Worm (Caenorhabditis elegans): Measurements from ENCODE around the gene ndx-3.
"Not testable (repeated sequence)": the region's sequence is repeated elsewhere in the genome, so short reads cannot be mapped to it uniquely, and the experiment has no call there.

ndx-3 gene

ce11 chrII:4931286-4931685, 22.1 kb upstream of the ndx-3 start:
- TF ChIP-seq ham-2 (GFP tag; optimal IDR thresholded peaks at IDR 0.05): no peak
- no peak for TF ChIP-seq bed-3 (GFP tag; optimal IDR thresholded peaks at IDR 0.05)
- TF ChIP-seq hlh-1 (tag; optimal IDR thresholded peaks at IDR 0.05): no peak
- no peak for TF ChIP-seq drap-1 (GFP tag; optimal IDR thresholded peaks at IDR 0.05)
- no peak for TF ChIP-seq lin-13 (tag; optimal IDR thresholded peaks at IDR 0.05)
- no peak for TF ChIP-seq snpc-4 (tag; optimal IDR thresholded peaks at IDR 0.05)
- no peak for TF ChIP-seq mab-5 (tag; optimal IDR thresholded peaks at IDR 0.05)
- TF ChIP-seq mep-1 (tag; optimal IDR thresholded peaks at IDR 0.05): no peak
- TF ChIP-seq ceh-83 (GFP tag; optimal IDR thresholded peaks at IDR 0.05): no peak
- TF ChIP-seq elt-3 (tag; optimal IDR thresholded peaks at IDR 0.05): no peak
- TF ChIP-seq ceh-39 (tag; optimal IDR thresholded peaks at IDR 0.05): no peak
- no peak for TF ChIP-seq M03D4.4 (tag; optimal IDR thresholded peaks at IDR 0.05)
- TF ChIP-seq lin-32 (GFP tag; optimal IDR thresholded peaks at IDR 0.05): no peak
- no peak for TF ChIP-seq sptf-1 (tag; optimal IDR thresholded peaks at IDR 0.05)
- no peak for TF ChIP-seq nhr-76 (tag; optimal IDR thresholded peaks at IDR 0.05)
- TF ChIP-seq tbx-8 (GFP tag; optimal IDR thresholded peaks at IDR 0.05): no peak

- not testable (repeated sequence) for TF ChIP-seq drap-1 (GFP tag; optimal IDR thresholded peaks at IDR 0.05); sem-2 (GFP tag; optimal IDR thresholded peaks at IDR 0.05); cnd-1 (tag; optimal IDR thresholded peaks at IDR 0.05)
Observed at ce11 chrII:4932727-4933126, 20.7 kb upstream of the ndx-3 start, which contains the start of gene msp-152. TSS of gene msp-152 (plus strand) at chrII:4933027.

- no peak for TF ChIP-seq elt-1 (tag; optimal IDR thresholded peaks at IDR 0.05; ENCODE audit: borderline replicate concordance, insufficient read depth)
- no peak for TF ChIP-seq snpc-4 (tag; optimal IDR thresholded peaks at IDR 0.05)
- TF ChIP-seq sem-2 (GFP tag; optimal IDR thresholded peaks at IDR 0.05): no peak
- no peak for TF ChIP-seq nhr-12 (tag; optimal IDR thresholded peaks at IDR 0.05)
- TF ChIP-seq M03D4.4 (tag; optimal IDR thresholded peaks at IDR 0.05): no peak
- TF ChIP-seq bed-3 (GFP tag; optimal IDR thresholded peaks at IDR 0.05): no peak
- no peak for TF ChIP-seq nhr-28 (tag; optimal IDR thresholded peaks at IDR 0.05)
- TF ChIP-seq lsy-2 (tag; optimal IDR thresholded peaks at IDR 0.05): no peak
- no peak for TF ChIP-seq mab-5 (tag; optimal IDR thresholded peaks at IDR 0.05)
- no peak for TF ChIP-seq unc-62 (GFP tag; optimal IDR thresholded peaks at IDR 0.05)
- no peak for TF ChIP-seq nhr-237 (tag; optimal IDR thresholded peaks at IDR 0.05)
- no peak for TF ChIP-seq blmp-1 (tag; optimal IDR thresholded peaks at IDR 0.05)
- TF ChIP-seq hlh-1 (tag; optimal IDR thresholded peaks at IDR 0.05): no peak
- TF ChIP-seq ceh-39 (tag; optimal IDR thresholded peaks at IDR 0.05): no peak
- no peak for TF ChIP-seq unc-120 (tag; optimal IDR thresholded peaks at IDR 0.05; ENCODE audit: poor library complexity, severe bottlenecking)
- no peak for TF ChIP-seq mls-2 (tag; optimal IDR thresholded peaks at IDR 0.05)
- TF ChIP-seq pha-4 (tag; optimal IDR thresholded peaks at IDR 0.05): no peak
- no peak for TF ChIP-seq lin-32 (GFP tag; optimal IDR thresholded peaks at IDR 0.05)
- no peak for TF ChIP-seq drap-1 (GFP tag; optimal IDR thresholded peaks at IDR 0.05)
- no peak for TF ChIP-seq ceh-83 (GFP tag; optimal IDR thresholded peaks at IDR 0.05)
Observed at ce11 chrII:4934954-4935353, 18.4 kb upstream of the ndx-3 start, which contains the start of gene gst-30. TSS of gene gst-30 (minus strand) at chrII:4935054.

- TF ChIP-seq ceh-39 (tag; optimal IDR thresholded peaks at IDR 0.05) (peak; percentile 39), ces-1 (GFP tag; optimal IDR thresholded peaks at IDR 0.05) (peak; percentile 71), drap-1 (GFP tag; optimal IDR thresholded peaks at IDR 0.05) (no peak)
Observed at ce11 chrII:4935518-4935917, 17.9 kb upstream of the ndx-3 start, which contains the start of gene ZK546.5. TSS of gene ZK546.5 (plus strand) at chrII:4935818.

ce11 chrII:4937743-4938142, 15.6 kb upstream of the ndx-3 start, which contains the start of gene ZK546.4:
TSS of gene ZK546.4 (plus strand) at chrII:4938043.
- TF ChIP-seq pha-4 (tag; optimal IDR thresholded peaks at IDR 0.05) (no peak), nhr-237 (tag; optimal IDR thresholded peaks at IDR 0.05) (no peak), lsy-2 (tag; optimal IDR thresholded peaks at IDR 0.05) (no peak), ceh-83 (GFP tag; optimal IDR thresholded peaks at IDR 0.05) (no peak), blmp-1 (tag; optimal IDR thresholded peaks at IDR 0.05) (no peak), ceh-39 (tag; optimal IDR thresholded peaks at IDR 0.05) (no peak), mab-5 (tag; optimal IDR thresholded peaks at IDR 0.05) (no peak), nhr-76 (tag; optimal IDR thresholded peaks at IDR 0.05) (no peak), bed-3 (GFP tag; optimal IDR thresholded peaks at IDR 0.05) (no peak), unc-62 (GFP tag; optimal IDR thresholded peaks at IDR 0.05) (no peak), sem-2 (GFP tag; optimal IDR thresholded peaks at IDR 0.05) (no peak), ztf-11 (tag; optimal IDR thresholded peaks at IDR 0.05) (no peak)

Measured in whole organism, mixed stage, embryonic.